Fruit fly (Drosophila melanogaster): ENCODE measurements around the gene CG17294.

The CG17294 gene

dm6 chr2L:8384108-8384601, 7.3 kb downstream of the CG17294 start, which contains the start of the genes Dad1 and CG13384 (continued):
- TF ChIP-seq pzg (GFP tag; optimal IDR thresholded peaks at IDR 0.05), result peak; percentile 34
- peak; percentile 92 for TF ChIP-seq CG16815 (GFP tag; optimal IDR thresholded peaks at IDR 0.05)
- TF ChIP-seq Mad (GFP tag; optimal IDR thresholded peaks at IDR 0.05), result peak; percentile 67
- peak; percentile 71 for TF ChIP-seq E2f2 (GFP tag; IDR thresholded peaks at IDR 0.05)
- TF ChIP-seq GATAe (GFP tag; conservative IDR thresholded peaks at IDR 0.05), result peak; percentile 86
- peak; percentile 96 for TF ChIP-seq CG7839 (tag; optimal IDR thresholded peaks at IDR 0.05)
- peak; percentile 90 for TF ChIP-seq exex (tag; optimal IDR thresholded peaks at IDR 0.05)
- TF ChIP-seq Ravus (GFP tag; IDR thresholded peaks at IDR 0.05), result peak; percentile 46
- peak; percentile 93 for TF ChIP-seq Dbx (GFP tag; IDR thresholded peaks at IDR 0.05)
- TF ChIP-seq CG4820 (GFP tag; optimal IDR thresholded peaks at IDR 0.05), result peak; percentile 83
- no peak for TF ChIP-seq CG7963 (GFP tag; IDR thresholded peaks at IDR 0.05; ENCODE audit: partially characterized antibody)
- peak; percentile 94 for TF ChIP-seq Fer2 (tag; optimal IDR thresholded peaks at IDR 0.05)
- peak; percentile 84 for TF ChIP-seq nom (GFP tag; optimal IDR thresholded peaks at IDR 0.05)
- peak; percentile 57 for TF ChIP-seq CG12219 (GFP tag; optimal IDR thresholded peaks at IDR 0.05)
- TF ChIP-seq crp (GFP tag; optimal IDR thresholded peaks at IDR 0.05), result peak in 1 of 2 experiments; percentile 58
- no peak for TF ChIP-seq abd-A (tag; optimal IDR thresholded peaks at IDR 0.05)
- TF ChIP-seq CG31388 (GFP tag; optimal IDR thresholded peaks at IDR 0.05), result peak; percentile 78
- peak; percentile 46 for TF ChIP-seq grn (GFP tag; optimal IDR thresholded peaks at IDR 0.05)
- peak; percentile 90 for TF ChIP-seq CG10979 (tag; optimal IDR thresholded peaks at IDR 0.05)
- TF ChIP-seq CG2120 (GFP tag; optimal IDR thresholded peaks at IDR 0.05), result peak; percentile 95
- TF ChIP-seq Hand (GFP tag; optimal IDR thresholded peaks at IDR 0.05), result peak; percentile 92
- peak; percentile 1 for TF ChIP-seq CG9876 (GFP tag; optimal IDR thresholded peaks at IDR 0.05)
- peak; percentile 94 for TF ChIP-seq Abd-B (GFP tag; optimal IDR thresholded peaks at IDR 0.05)
- TF ChIP-seq ap (GFP tag; IDR thresholded peaks at IDR 0.05), result peak; percentile 78
- TF ChIP-seq Rx (GFP tag; IDR thresholded peaks at IDR 0.05), result peak; percentile 58
- TF ChIP-seq CG30020 (tag; optimal IDR thresholded peaks at IDR 0.05), result peak; percentile 88
- peak; percentile 96 for TF ChIP-seq nmo (GFP tag; optimal IDR thresholded peaks at IDR 0.05)
- peak; percentile 79 for TF ChIP-seq stwl (tag; optimal IDR thresholded peaks at IDR 0.05)
- TF ChIP-seq CG14860 (GFP tag; IDR thresholded peaks at IDR 0.05; ENCODE audit: partially characterized antibody), result no peak
- no peak for TF ChIP-seq da (GFP tag; optimal IDR thresholded peaks at IDR 0.05)
- TF ChIP-seq tx (GFP tag; optimal IDR thresholded peaks at IDR 0.05), result peak; percentile 45
- TF ChIP-seq CG13624 (GFP tag; optimal IDR thresholded peaks at IDR 0.05), result peak; percentile 44
- TF ChIP-seq CG15011 (GFP tag; optimal IDR thresholded peaks at IDR 0.05), result peak; percentile 87
- peak; percentile 90 for TF ChIP-seq nerfin-1 (tag; optimal IDR thresholded peaks at IDR 0.05)
- TF ChIP-seq aop (GFP tag; IDR thresholded peaks at IDR 0.05), result no peak
- TF ChIP-seq CG7372 (GFP tag; IDR thresholded peaks at IDR 0.05), result peak; percentile 91
- TF ChIP-seq yki (optimal IDR thresholded peaks at IDR 0.05), result no peak
- peak; percentile 32; the same call in 1 of the 3 replicates for TF ChIP-seq Doc3 (GFP tag; IDR thresholded peaks at IDR 0.05; ENCODE audit: partially characterized antibody)
- peak; percentile 80 for TF ChIP-seq Asciz (GFP tag; optimal IDR thresholded peaks at IDR 0.05)
- no peak for TF ChIP-seq CTCF (GFP tag; optimal IDR thresholded peaks at IDR 0.05)
- peak; percentile 64 for TF ChIP-seq MTF-1 (GFP tag; optimal IDR thresholded peaks at IDR 0.05; ENCODE audit: borderline replicate concordance)
- peak; percentile 20 for TF ChIP-seq gro (GFP tag; optimal IDR thresholded peaks at IDR 0.05)
- peak; percentile 90 for TF ChIP-seq CG6272 (GFP tag; IDR thresholded peaks at IDR 0.05)
- TF ChIP-seq Hr3 (GFP tag; optimal IDR thresholded peaks at IDR 0.05), result peak; percentile 92
- TF ChIP-seq CG10565 (GFP tag; optimal IDR thresholded peaks at IDR 0.05), result peak; percentile 38
- TF ChIP-seq nau (GFP tag; optimal IDR thresholded peaks at IDR 0.05), result no peak
- peak; percentile 69 for TF ChIP-seq CG10959 (GFP tag; IDR thresholded peaks at IDR 0.05)
- TF ChIP-seq cwo (GFP tag; optimal IDR thresholded peaks at IDR 0.05), result peak; percentile 90
- TF ChIP-seq crol (GFP tag; IDR thresholded peaks at IDR 0.05), result peak; percentile 14; the same call in 1 of the 2 replicates
- TF ChIP-seq pita (GFP tag; optimal IDR thresholded peaks at IDR 0.05), result no peak
